Worm (Caenorhabditis elegans) whole organism, young adult: ENCODE data around the gene F18G5.6.

Experiments used
- B0035.1 ChIP-seq: sonication (generic microtip); optimal IDR thresholded peaks from 2 replicates; lab custom pipeline; 2016; ENCODE audit warnings: missing genetic modification characterization, mild to moderate bottlenecking, missing compliant biosample characterization, missing genotype, missing genetic modification reagents
- B0261.1 ChIP-seq: sonication (generic microtip); optimal IDR thresholded peaks from 2 replicates; lab custom pipeline; 2016; ENCODE audit warnings: mild to moderate bottlenecking, missing genetic modification characterization, moderate library complexity, missing compliant biosample characterization
- D2030.7 ChIP-seq: fragments of 200-800 bp; sonication (Bioruptor generic); IDR thresholded peaks from 2 replicates; pipeline ENCODE4 v1.3.6; 2022; ENCODE audit warnings: missing genetic modification reagents, missing genetic modification characterization, missing compliant biosample characterization
- F23B12.7 ChIP-seq: sonication (generic microtip); optimal IDR thresholded peaks from 2 replicates; lab custom pipeline; 2017; ENCODE audit warnings: missing genetic modification characterization, mild to moderate bottlenecking, missing compliant biosample characterization, antibody characterized with exemption, moderate library complexity; ENCODE audit not compliant: insufficient read depth
- T26A5.8 ChIP-seq: sonication (generic microtip); optimal IDR thresholded peaks from 2 replicates; lab custom pipeline; 2016; ENCODE audit warnings: missing genetic modification characterization, missing compliant biosample characterization
- Y53F4B.3 ChIP-seq: fragments of 200-800 bp; sonication (Bioruptor generic); IDR thresholded peaks from 2 replicates; pipeline ENCODE4 v1.3.6; 2022; ENCODE audit warnings: missing genetic modification reagents, missing genetic modification characterization, missing compliant biosample characterization
- Y53G8AR.9 ChIP-seq: fragments of 200-800 bp; sonication (Bioruptor generic); conservative IDR thresholded peaks from 2 replicates; pipeline ENCODE4 v1.3.6; 2022; ENCODE audit warnings: missing genetic modification reagents, missing genetic modification characterization, missing compliant biosample characterization
- Y56A3A.18 ChIP-seq: fragments of 200-800 bp; sonication (Bioruptor generic); IDR thresholded peaks from 2 replicates; pipeline ENCODE4 v1.3.6; 2022; ENCODE audit warnings: missing genetic modification reagents, missing genetic modification characterization, missing compliant biosample characterization
- Y79H2A.3 ChIP-seq: fragments of 200-800 bp; sonication (Bioruptor generic); conservative IDR thresholded peaks from 2 replicates; pipeline ENCODE4 v1.3.6; 2022; ENCODE audit warnings: missing genetic modification reagents, missing genetic modification characterization, missing compliant biosample characterization
- ZK185.1 ChIP-seq: sonication (generic microtip); optimal IDR thresholded peaks from 2 replicates; lab custom pipeline; 2016; ENCODE audit warnings: mild to moderate bottlenecking, missing genetic modification characterization, missing compliant biosample characterization; ENCODE audit not compliant: poor library complexity, severe bottlenecking
- ama-1 ChIP-seq, 3 experiments: fragments of 150-350 bp in 1 of 3; sonication (generic microtip) in 2 of 3; optimal IDR thresholded peaks; 2 replicates each; lab custom pipeline; 2014 to 2018; ENCODE audit warnings: missing biosample characterization in 2 of 3, missing genetic modification characterization in 2 of 3, missing genetic modification reagents in 2 of 3
- aptf-3 ChIP-seq: fragments of 200-800 bp; sonication (Bioruptor generic); IDR thresholded peaks from 2 replicates; pipeline ENCODE4 v1.3.6; 2022; ENCODE audit warnings: missing genetic modification characterization, missing compliant biosample characterization
- atf-7 ChIP-seq: sonication (generic microtip); optimal IDR thresholded peaks from 2 replicates; lab custom pipeline; 2017; ENCODE audit warnings: mild to moderate bottlenecking, missing genetic modification characterization, missing compliant biosample characterization
- athp-1 ChIP-seq: sonication (generic microtip); optimal IDR thresholded peaks from 2 replicates; lab custom pipeline; 2017; ENCODE audit warnings: mild to moderate bottlenecking, missing genetic modification characterization, missing compliant biosample characterization
- bed-1 ChIP-seq: fragments of 200-800 bp; sonication (Bioruptor generic); IDR thresholded peaks from 2 replicates; pipeline ENCODE4 v1.3.6; 2022; ENCODE audit warnings: missing genetic modification reagents, missing genetic modification characterization, missing compliant biosample characterization
- ccch-3 ChIP-seq: fragments of 200-800 bp; sonication (Bioruptor generic); optimal IDR thresholded peaks from 2 replicates; lab custom pipeline; 2018; ENCODE audit warnings: mild to moderate bottlenecking, missing genetic modification characterization, missing compliant biosample characterization
- ceh-27 ChIP-seq: fragments of 200-800 bp; sonication (Bioruptor generic); optimal IDR thresholded peaks from 2 replicates; lab custom pipeline; 2018; ENCODE audit warnings: mild to moderate bottlenecking, missing genetic modification characterization, moderate library complexity, missing compliant biosample characterization
- ceh-91 ChIP-seq: fragments of 200-800 bp; sonication (Bioruptor generic); IDR thresholded peaks from 2 replicates; pipeline ENCODE4 v1.3.6; 2022; ENCODE audit warnings: missing genetic modification reagents, missing genetic modification characterization, missing compliant biosample characterization
- die-1 ChIP-seq: sonication (generic microtip); optimal IDR thresholded peaks from 2 replicates; lab custom pipeline; 2016; ENCODE audit warnings: missing genotype, mild to moderate bottlenecking, missing genetic modification characterization, missing compliant biosample characterization
- dox-1 ChIP-seq: fragments of 200-800 bp; sonication (Bioruptor generic); IDR thresholded peaks from 2 replicates; pipeline ENCODE4 v1.3.6; 2022; ENCODE audit warnings: missing genetic modification reagents, missing genetic modification characterization, missing compliant biosample characterization
- egl-18 ChIP-seq: fragments of 200-800 bp; sonication (Bioruptor generic); IDR thresholded peaks from 2 replicates; pipeline ENCODE4 v1.3.6; 2022; ENCODE audit warnings: missing genetic modification reagents, missing genetic modification characterization, missing compliant biosample characterization
- fkh-3 ChIP-seq: sonication (generic microtip); optimal IDR thresholded peaks from 2 replicates; lab custom pipeline; 2016; ENCODE audit warnings: mild to moderate bottlenecking, missing genetic modification characterization, missing compliant biosample characterization
- him-1 ChIP-seq: sonication (generic microtip); optimal IDR thresholded peaks from 2 replicates; lab custom pipeline; 2016; ENCODE audit warnings: missing genotype, missing genetic modification reagents, missing genetic modification characterization, missing compliant biosample characterization
- hrde-1 ChIP-seq: sonication (generic microtip); optimal IDR thresholded peaks from 2 replicates; lab custom pipeline; 2016; ENCODE audit warnings: missing genetic modification characterization, mild to moderate bottlenecking, missing compliant biosample characterization, moderate library complexity, missing genotype, missing genetic modification reagents, borderline replicate concordance
- hsf-1 ChIP-seq: fragments of 200-800 bp; sonication (Bioruptor generic); IDR thresholded peaks from 2 replicates; pipeline ENCODE4 v1.3.6; 2022; ENCODE audit warnings: missing genetic modification reagents, missing genetic modification characterization, missing compliant biosample characterization
- let-607 ChIP-seq, 2 experiments: fragments of 200-800 bp in 1 of 2; sonication (Bioruptor generic) in 1 of 2; sonication (generic microtip) in 1 of 2; optimal IDR thresholded peaks; 2 replicates each; lab custom pipeline; 2016 to 2018; ENCODE audit warnings: mild to moderate bottlenecking in 2 of 2, missing compliant biosample characterization in 2 of 2, missing genetic modification characterization in 2 of 2, moderate library complexity in 2 of 2, missing genotype in 1 of 2
- lin-26 ChIP-seq: fragments of 200-800 bp; sonication (Bioruptor generic); IDR thresholded peaks from 2 replicates; pipeline ENCODE4 v1.3.6; 2022; ENCODE audit warnings: missing genetic modification reagents, missing genetic modification characterization, missing compliant biosample characterization
- madf-10 ChIP-seq: sonication (generic microtip); optimal IDR thresholded peaks from 2 replicates; lab custom pipeline; 2016; ENCODE audit warnings: mild to moderate bottlenecking, missing genetic modification characterization, missing compliant biosample characterization
- madf-3 ChIP-seq: fragments of 200-800 bp; sonication (Bioruptor generic); IDR thresholded peaks from 2 replicates; pipeline ENCODE4 v1.3.6; 2022; ENCODE audit warnings: missing genetic modification reagents, missing genetic modification characterization, missing compliant biosample characterization
- mcd-1 ChIP-seq: fragments of 200-800 bp; sonication (Bioruptor generic); IDR thresholded peaks from 2 replicates; pipeline ENCODE4 v1.3.6; 2022; ENCODE audit warnings: missing genetic modification reagents, missing genetic modification characterization, missing compliant biosample characterization
- mxl-1 ChIP-seq: sonication (generic microtip); optimal IDR thresholded peaks from 2 replicates; lab custom pipeline; 2016; ENCODE audit warnings: missing genetic modification characterization, missing compliant biosample characterization
- nfya-2 ChIP-seq: fragments of 200-800 bp; sonication (Bioruptor generic); IDR thresholded peaks from 2 replicates; pipeline ENCODE4 v1.3.6; 2022; ENCODE audit warnings: missing genetic modification reagents, missing genetic modification characterization, missing compliant biosample characterization
- nhr-179 ChIP-seq: sonication (generic microtip); optimal IDR thresholded peaks from 2 replicates; lab custom pipeline; 2016; ENCODE audit warnings: mild to moderate bottlenecking, missing genetic modification characterization, missing compliant biosample characterization
- pbrm-1 ChIP-seq: fragments of 200-800 bp; sonication (Bioruptor generic); IDR thresholded peaks from 2 replicates; pipeline ENCODE4 v1.3.6; 2022; ENCODE audit warnings: missing genetic modification reagents, missing genetic modification characterization, missing compliant biosample characterization
- rpc-1 ChIP-seq, 2 experiments: fragments of 150-350 bp in 1 of 2; sonication (generic microtip) in 1 of 2; optimal IDR thresholded peaks; 2 replicates each; lab custom pipeline; 2014 to 2018; ENCODE audit warnings: missing biosample characterization in 1 of 2, missing genetic modification characterization in 1 of 2, missing genetic modification reagents in 1 of 2, missing genotype in 1 of 2
- snpc-1.3 ChIP-seq: sonication (generic microtip); optimal IDR thresholded peaks from 2 replicates; lab custom pipeline; 2017; ENCODE audit warnings: missing genetic modification characterization, mild to moderate bottlenecking, missing compliant biosample characterization, antibody characterized with exemption, moderate library complexity, missing genotype, missing genetic modification reagents; ENCODE audit not compliant: insufficient read depth
- snpc-4 ChIP-seq, 5 experiments: fragments of 150-350 bp in 1 of 5; sonication (generic microtip) in 4 of 5; optimal IDR thresholded peaks; 2 replicates each; lab custom pipeline; 2014 to 2018; ENCODE audit warnings: missing genetic modification characterization in 5 of 5, missing biosample characterization in 3 of 5, antibody characterized with exemption in 2 of 5, mild to moderate bottlenecking in 2 of 5, missing compliant biosample characterization in 2 of 5, missing genotype in 2 of 5, moderate library complexity in 2 of 5, missing genetic modification reagents in 1 of 5
- somi-1 ChIP-seq: fragments of 200-800 bp; sonication (Bioruptor generic); optimal IDR thresholded peaks from 2 replicates; lab custom pipeline; 2018; ENCODE audit warnings: mild to moderate bottlenecking, missing genetic modification characterization, missing compliant biosample characterization
- sptf-2 ChIP-seq: fragments of 200-800 bp; sonication (Bioruptor generic); optimal IDR thresholded peaks from 2 replicates; lab custom pipeline; 2018; ENCODE audit warnings: mild to moderate bottlenecking, missing genetic modification characterization, missing compliant biosample characterization
- tbp1 ChIP-seq: fragments of 200-800 bp; sonication (Bioruptor generic); optimal IDR thresholded peaks from 2 replicates; lab custom pipeline; 2018; ENCODE audit warnings: mild to moderate bottlenecking, missing genetic modification characterization, missing compliant biosample characterization
- xnd-1 ChIP-seq: sonication (generic microtip); optimal IDR thresholded peaks from 2 replicates; lab custom pipeline; 2016; ENCODE audit warnings: missing genotype, missing genetic modification reagents, missing genetic modification characterization, missing compliant biosample characterization
- zfh-2 ChIP-seq: fragments of 200-800 bp; sonication (Bioruptor generic); conservative IDR thresholded peaks from 2 replicates; pipeline ENCODE4 v1.3.6; 2022; ENCODE audit warnings: missing genetic modification reagents, missing genetic modification characterization, missing compliant biosample characterization
- ztf-25 ChIP-seq: fragments of 200-800 bp; sonication (Bioruptor generic); IDR thresholded peaks from 2 replicates; pipeline ENCODE4 v1.3.6; 2022; ENCODE audit warnings: missing genetic modification reagents, missing genetic modification characterization, missing compliant biosample characterization
- ztf-26 ChIP-seq: sonication (generic microtip); optimal IDR thresholded peaks from 2 replicates; lab custom pipeline; 2017; ENCODE audit warnings: missing genetic modification characterization, missing compliant biosample characterization
- ztf-3 ChIP-seq: fragments of 200-800 bp; sonication (Bioruptor generic); optimal IDR thresholded peaks from 2 replicates; lab custom pipeline; 2018; ENCODE audit warnings: mild to moderate bottlenecking, missing genetic modification characterization, missing compliant biosample characterization
- ztf-6 ChIP-seq: fragments of 200-800 bp; sonication (Bioruptor generic); IDR thresholded peaks from 2 replicates; pipeline ENCODE4 v1.3.6; 2022; ENCODE audit warnings: missing genetic modification reagents, missing genetic modification characterization, missing compliant biosample characterization

The F18G5.6 gene

ce11 chrX:9237708-9238107, 26.4 kb downstream of the F18G5.6 start (continued):
- TF ChIP-seq snpc-4 (GFP tag; optimal IDR thresholded peaks at IDR 0.05; lab: Kevin White, UChicago) = peak; percentile 76
- TF ChIP-seq snpc-4 (tag; optimal IDR thresholded peaks at IDR 0.05; lab: Kevin White, UChicago) = peak in 3 of 4 experiments; percentile 25 to 70 (median 47)
- TF ChIP-seq pbrm-1 (GFP tag; lab: Robert Waterston, UW) = peak; percentile 60; the same call in 1 of the 2 replicates
- no peak for TF ChIP-seq ccch-3 (GFP tag; lab: Kevin White, UChicago)
- TF ChIP-seq xnd-1 (tag; lab: Kevin White, UChicago) = no peak
- no peak for TF ChIP-seq egl-18
- peak; percentile 30 for TF ChIP-seq madf-10 (tag; lab: Kevin White, UChicago)
- no peak for TF ChIP-seq zfh-2 (GFP tag; lab: Robert Waterston, UW)
- TF ChIP-seq atf-7 (tag; lab: Kevin White, UChicago) = no peak
- TF ChIP-seq ama-1 (optimal IDR thresholded peaks at IDR 0.05; lab: Kevin White, UChicago) = no peak
- TF ChIP-seq ama-1 (GFP tag; optimal IDR thresholded peaks at IDR 0.05; lab: Kevin White, UChicago) = peak in 1 of 2 experiments; percentile 48
- TF ChIP-seq sptf-2 (GFP tag; lab: Kevin White, UChicago) = no peak
- no peak for TF ChIP-seq Y79H2A.3 (GFP tag; lab: Robert Waterston, UW)
- TF ChIP-seq let-607 (tag; optimal IDR thresholded peaks at IDR 0.05; lab: Kevin White, UChicago) = peak in 1 of 2 experiments; percentile 6
- TF ChIP-seq mcd-1 (GFP tag; lab: Robert Waterston, UW) = peak; percentile 50; the same call in 1 of the 2 replicates
- no peak for TF ChIP-seq T26A5.8 (tag; lab: Kevin White, UChicago)
- TF ChIP-seq tbp1 (GFP tag; lab: Kevin White, UChicago) = peak; percentile 86
- TF ChIP-seq aptf-3 (GFP tag; lab: Robert Waterston, UW) = no peak
- TF ChIP-seq Y56A3A.18 (GFP tag; lab: Robert Waterston, UW) = peak; percentile 51; the same call in 1 of the 2 replicates
- TF ChIP-seq snpc-1.3 (tag; lab: Kevin White, UChicago) = peak; percentile 35
- peak; percentile 63; the same call in 1 of the 2 replicates for TF ChIP-seq dox-1 (GFP tag; lab: Robert Waterston, UW)
- TF ChIP-seq B0035.1 (tag; lab: Kevin White, UChicago) = peak; percentile 45
- no peak for TF ChIP-seq ztf-6 (GFP tag; lab: Robert Waterston, UW)
- peak; percentile 80; the same call in 1 of the 2 replicates for TF ChIP-seq ztf-25
- TF ChIP-seq mxl-1 = peak; percentile 65
- TF ChIP-seq nhr-179 = peak; percentile 37
- peak; percentile 93 for TF ChIP-seq die-1 (tag; lab: Kevin White, UChicago)
- TF ChIP-seq madf-3 = 0 out of 2 replicates have a peak, but pooled peaks have one; percentile 39
- peak; percentile 80 for TF ChIP-seq him-1 (tag; lab: Kevin White, UChicago)
- TF ChIP-seq rpc-1 (optimal IDR thresholded peaks at IDR 0.05; lab: Kevin White, UChicago) = peak; percentile 90
- TF ChIP-seq rpc-1 (tag; optimal IDR thresholded peaks at IDR 0.05; lab: Kevin White, UChicago) = peak; percentile 97
- TF ChIP-seq ceh-27 = peak; percentile 21
- TF ChIP-seq somi-1 (GFP tag; lab: Kevin White, UChicago) = no peak
- peak; percentile 6 for TF ChIP-seq athp-1 (tag; lab: Kevin White, UChicago)
- TF ChIP-seq F23B12.7 = no peak
- peak; percentile 78 for TF ChIP-seq B0261.1 (tag; lab: Kevin White, UChicago)
- no peak for TF ChIP-seq Y53F4B.3 (GFP tag; lab: Robert Waterston, UW)
- peak; percentile 59 for TF ChIP-seq hrde-1 (tag; lab: Kevin White, UChicago)
- peak; percentile 67 for TF ChIP-seq ZK185.1
- TF ChIP-seq fkh-3 (tag; lab: Kevin White, UChicago) = peak; percentile 18
- no peak for TF ChIP-seq bed-1 (GFP tag; lab: Robert Waterston, UW)
- TF ChIP-seq Y53G8AR.9 (GFP tag; lab: Robert Waterston, UW) = no peak
- peak; percentile 67 for TF ChIP-seq D2030.7 (GFP tag; lab: Robert Waterston, UW)
- no peak for TF ChIP-seq ztf-3 (GFP tag; lab: Kevin White, UChicago)
- peak; percentile 94 for TF ChIP-seq lin-26
- TF ChIP-seq ceh-91 (GFP tag; lab: Robert Waterston, UW) = no peak
- TF ChIP-seq ztf-26 (tag; lab: Kevin White, UChicago) = no peak
- TF ChIP-seq hsf-1 (GFP tag; lab: Robert Waterston, UW) = peak; percentile 49; the same call in 1 of the 2 replicates
- TF ChIP-seq nfya-2 (GFP tag; lab: Robert Waterston, UW) = no peak
